Worm (Caenorhabditis elegans) whole organism, L4/young adult: ENCODE measurements around the gene degl-1.

Experiments used
- W03F9.2 ChIP-seq: fragments of 150-350 bp; optimal IDR thresholded peaks from 2 replicates; lab custom pipeline; 2014; ENCODE audit warnings: missing biosample characterization, missing genetic modification characterization
- dao-5 ChIP-seq: sonication (generic microtip); optimal IDR thresholded peaks from 2 replicates; lab custom pipeline; 2016; ENCODE audit warnings: missing genotype, missing genetic modification characterization, moderate library complexity, missing compliant biosample characterization
- him-1 ChIP-seq: sonication (generic microtip); optimal IDR thresholded peaks from 2 replicates; lab custom pipeline; 2016; ENCODE audit warnings: missing genotype, missing genetic modification reagents, missing genetic modification characterization, missing compliant biosample characterization

ce11 chrIV:14760845-14761244, 10.4 kb downstream of the degl-1 start, which contains the start of gene ptp-5.2:
- no peak for TF ChIP-seq W03F9.2 (tag; lab: Kevin White, UChicago)
- no peak for TF ChIP-seq him-1 (tag; lab: Kevin White, UChicago)
- no peak for TF ChIP-seq dao-5
